Fruit fly (Drosophila melanogaster): ENCODE results near the gene CG8032.

The CG8032 gene

dm6 chr3R:8659200-8659897 lies 4.6 kb upstream of the CG8032 start (continued):
- TF ChIP-seq CG31224 (GFP tag; IDR thresholded peaks at IDR 0.05): peak; percentile 36; the same call in 1 of the 2 replicates
- TF ChIP-seq ato (GFP tag; IDR thresholded peaks at IDR 0.05; ENCODE audit: partially characterized antibody): 0 out of 2 replicates have a peak, but pooled peaks have one; percentile 23
- TF ChIP-seq CG18476 (GFP tag; optimal IDR thresholded peaks at IDR 0.05): peak; percentile 13
- peak; percentile 60 for TF ChIP-seq fd3F (GFP tag; optimal IDR thresholded peaks at IDR 0.05)
- TF ChIP-seq CG10321 (GFP tag; IDR thresholded peaks at IDR 0.05): peak; percentile 85
- peak; percentile 37 for TF ChIP-seq CG7987 (GFP tag; optimal IDR thresholded peaks at IDR 0.05)
- TF ChIP-seq CG18262 (tag; optimal IDR thresholded peaks at IDR 0.05): peak; percentile 27
- no peak for TF ChIP-seq Oaz (GFP tag; IDR thresholded peaks at IDR 0.05)
- TF ChIP-seq CG5180 (GFP tag; optimal IDR thresholded peaks at IDR 0.05): peak; percentile 70
- TF ChIP-seq exex (tag; optimal IDR thresholded peaks at IDR 0.05): peak; percentile 69
- TF ChIP-seq dpn (GFP tag; optimal IDR thresholded peaks at IDR 0.05): peak; percentile 36 to 57
- peak; percentile 23; the same call in 1 of the 2 replicates for TF ChIP-seq lmd (GFP tag; IDR thresholded peaks at IDR 0.05)
- peak; percentile 33 for TF ChIP-seq zfh2 (GFP tag; optimal IDR thresholded peaks at IDR 0.05)
- TF ChIP-seq CG10462 (GFP tag; optimal IDR thresholded peaks at IDR 0.05): no peak
- peak; percentile 26 for TF ChIP-seq CG1602 (GFP tag; optimal IDR thresholded peaks at IDR 0.05)
- peak; percentile 65 for TF ChIP-seq CG17385 (GFP tag; optimal IDR thresholded peaks at IDR 0.05)
- TF ChIP-seq sim (GFP tag; IDR thresholded peaks at IDR 0.05): no peak
- TF ChIP-seq Dip2 (GFP tag; IDR thresholded peaks at IDR 0.05): no peak
- TF ChIP-seq CG10959 (GFP tag; IDR thresholded peaks at IDR 0.05): no peak
- TF ChIP-seq kni (GFP tag; optimal IDR thresholded peaks at IDR 0.05): no peak
- no peak for TF ChIP-seq CG10654 (GFP tag; optimal IDR thresholded peaks at IDR 0.05)
- TF ChIP-seq CG33557 (GFP tag; optimal IDR thresholded peaks at IDR 0.05): peak; percentile 25
- no peak for TF ChIP-seq CG1024 (GFP tag; IDR thresholded peaks at IDR 0.05)
- peak; percentile 53; the same call in 1 of the 2 replicates for TF ChIP-seq CG17612 (GFP tag; IDR thresholded peaks at IDR 0.05)
- peak; percentile 77 for TF ChIP-seq CG18599 (GFP tag; optimal IDR thresholded peaks at IDR 0.05)
- no peak for TF ChIP-seq dan (GFP tag; IDR thresholded peaks at IDR 0.05)
- peak in 1 of 2 experiments; percentile 8 for TF ChIP-seq crp (GFP tag; optimal IDR thresholded peaks at IDR 0.05)
- TF ChIP-seq gsb (GFP tag; IDR thresholded peaks at IDR 0.05): peak; percentile 40; the same call in 1 of the 2 replicates
- no peak for TF ChIP-seq CG17186 (GFP tag; optimal IDR thresholded peaks at IDR 0.05)
- peak; percentile 63 for TF ChIP-seq Dek (tag; optimal IDR thresholded peaks at IDR 0.05)
- TF ChIP-seq CG1647 (GFP tag; optimal IDR thresholded peaks at IDR 0.05): peak; percentile 45
- TF ChIP-seq CG15514 (GFP tag; optimal IDR thresholded peaks at IDR 0.05): peak; percentile 77
- TF ChIP-seq Bteb2 (GFP tag; optimal IDR thresholded peaks at IDR 0.05): peak; percentile 34
- no peak for TF ChIP-seq CG14050 (GFP tag; IDR thresholded peaks at IDR 0.05)
- peak; percentile 50; the same call in 1 of the 4 replicates for TF ChIP-seq Gug (GFP tag; IDR thresholded peaks at IDR 0.05)
- peak; percentile 63 for TF ChIP-seq dysf (GFP tag; IDR thresholded peaks at IDR 0.05)
- peak; percentile 73 for TF ChIP-seq twi (tag; optimal IDR thresholded peaks at IDR 0.05)
- peak; percentile 47 for TF ChIP-seq ATbp (GFP tag; optimal IDR thresholded peaks at IDR 0.05)
- no peak for TF ChIP-seq en (GFP tag; optimal IDR thresholded peaks at IDR 0.05)
- TF ChIP-seq CG10267 (tag; optimal IDR thresholded peaks at IDR 0.05): peak; percentile 38
- TF ChIP-seq Hsf (GFP tag; optimal IDR thresholded peaks at IDR 0.05): peak; percentile 61
- no peak for TF ChIP-seq HLH4C (GFP tag; IDR thresholded peaks at IDR 0.05; ENCODE audit: partially characterized antibody)
- peak; percentile 50; the same call in 1 of the 2 replicates for TF ChIP-seq CG32772 (GFP tag; IDR thresholded peaks at IDR 0.05)
- TF ChIP-seq CG12769 (tag; optimal IDR thresholded peaks at IDR 0.05): peak; percentile 64
- peak; percentile 23 for TF ChIP-seq ind (GFP tag; optimal IDR thresholded peaks at IDR 0.05)
- no peak for TF ChIP-seq Jarid2 (GFP tag; optimal IDR thresholded peaks at IDR 0.05)
- TF ChIP-seq Mes4 (GFP tag; optimal IDR thresholded peaks at IDR 0.05): no peak
- peak; percentile 55 for TF ChIP-seq CG8924 (tag; optimal IDR thresholded peaks at IDR 0.05)
- TF ChIP-seq slbo (GFP tag; IDR thresholded peaks at IDR 0.05): peak; percentile 64
